Worm (Caenorhabditis elegans): ENCODE measurements around the gene M01G5.1.
A peak's percentile ranks its signal among the peaks of the same experiment; 100 is the strongest.

Gene M01G5.1

ce11 chrIII:1495863-1496445 is at the start of gene M01G5.1, which contains the start of gene ave-1:
Gene M01G5.1, plus strand, starts transcription at chrIII:1496401.
Gene ave-1, minus strand, starts transcription at chrIII:1495975.
- TF ChIP-seq scrt-1 (GFP tag; IDR thresholded peaks at IDR 0.05): no peak

DNA sequence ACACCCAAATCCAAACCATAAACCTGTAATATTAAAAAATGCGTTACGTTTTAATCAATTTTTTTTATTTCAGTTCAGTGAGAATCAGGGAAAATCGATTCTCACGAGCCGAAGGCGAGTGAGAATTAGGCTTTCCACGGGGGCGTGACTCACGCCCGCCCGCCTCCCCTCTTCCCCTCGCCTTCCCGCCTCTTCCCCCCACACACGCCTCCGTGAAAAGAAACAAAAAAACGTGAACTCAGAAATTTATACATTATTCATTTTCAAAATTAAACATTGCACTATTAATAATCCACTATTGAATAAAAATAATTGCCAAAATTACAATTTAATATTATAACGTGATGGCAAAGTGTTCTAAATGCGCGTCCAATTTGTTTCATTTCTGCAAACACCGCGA is 49.5 kb upstream of the M01G5.1 start:
- TF ChIP-seq tbx-11 (GFP tag; IDR thresholded peaks at IDR 0.05) (0 out of 2 replicates have a peak, but pooled peaks have one; percentile 10), flt-1 (GFP tag; IDR thresholded peaks at IDR 0.05) (no peak)

DNA sequence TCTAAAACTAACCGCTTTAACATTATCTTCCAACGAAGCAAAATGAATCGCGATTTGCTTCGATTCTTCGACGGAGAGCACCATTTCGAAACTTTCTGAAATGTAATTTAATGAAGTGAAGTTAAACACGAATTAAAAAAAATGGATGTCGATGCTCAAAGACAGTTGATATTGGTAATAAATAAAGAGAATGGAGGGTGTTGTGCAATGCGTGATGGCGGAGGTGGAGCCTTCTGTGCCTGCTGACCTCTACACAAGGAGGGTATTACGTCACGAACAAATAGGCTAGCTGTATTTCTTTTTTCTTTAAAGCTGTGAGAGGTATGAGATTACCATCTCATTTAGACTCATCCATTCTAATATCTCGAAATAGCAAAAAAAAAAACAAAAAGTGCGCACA is 40.5 kb upstream of the M01G5.1 start, which contains the start of gene Y82E9BR.17:
Y82E9BR.17 (minus strand) TSS at position 101 of the 400 bp plus-strand sequence.
- TF ChIP-seq tbx-11 (GFP tag; IDR thresholded peaks at IDR 0.05): no peak
- TF ChIP-seq ama-1 (optimal IDR thresholded peaks at IDR 0.05): no peak
- TF ChIP-seq ceh-36 (tag; optimal IDR thresholded peaks at IDR 0.05): no peak
- TF ChIP-seq sea-1 (GFP tag; conservative IDR thresholded peaks at IDR 0.05): no peak
- no peak for TF ChIP-seq tra-4 (tag; optimal IDR thresholded peaks at IDR 0.05)
- no peak for TF ChIP-seq pes-1 (GFP tag; IDR thresholded peaks at IDR 0.05)
- no peak for TF ChIP-seq scrt-1 (GFP tag; IDR thresholded peaks at IDR 0.05)
- TF ChIP-seq tbx-37 (GFP tag; conservative IDR thresholded peaks at IDR 0.05): no peak
- TF ChIP-seq ceh-13 (GFP tag; optimal IDR thresholded peaks at IDR 0.05): no peak

- TF ChIP-seq ceh-36 (tag; optimal IDR thresholded peaks at IDR 0.05): no peak
Measured at ce11 chrIII:1456859-1457258, 39.3 kb upstream of the M01G5.1 start.

DNA sequence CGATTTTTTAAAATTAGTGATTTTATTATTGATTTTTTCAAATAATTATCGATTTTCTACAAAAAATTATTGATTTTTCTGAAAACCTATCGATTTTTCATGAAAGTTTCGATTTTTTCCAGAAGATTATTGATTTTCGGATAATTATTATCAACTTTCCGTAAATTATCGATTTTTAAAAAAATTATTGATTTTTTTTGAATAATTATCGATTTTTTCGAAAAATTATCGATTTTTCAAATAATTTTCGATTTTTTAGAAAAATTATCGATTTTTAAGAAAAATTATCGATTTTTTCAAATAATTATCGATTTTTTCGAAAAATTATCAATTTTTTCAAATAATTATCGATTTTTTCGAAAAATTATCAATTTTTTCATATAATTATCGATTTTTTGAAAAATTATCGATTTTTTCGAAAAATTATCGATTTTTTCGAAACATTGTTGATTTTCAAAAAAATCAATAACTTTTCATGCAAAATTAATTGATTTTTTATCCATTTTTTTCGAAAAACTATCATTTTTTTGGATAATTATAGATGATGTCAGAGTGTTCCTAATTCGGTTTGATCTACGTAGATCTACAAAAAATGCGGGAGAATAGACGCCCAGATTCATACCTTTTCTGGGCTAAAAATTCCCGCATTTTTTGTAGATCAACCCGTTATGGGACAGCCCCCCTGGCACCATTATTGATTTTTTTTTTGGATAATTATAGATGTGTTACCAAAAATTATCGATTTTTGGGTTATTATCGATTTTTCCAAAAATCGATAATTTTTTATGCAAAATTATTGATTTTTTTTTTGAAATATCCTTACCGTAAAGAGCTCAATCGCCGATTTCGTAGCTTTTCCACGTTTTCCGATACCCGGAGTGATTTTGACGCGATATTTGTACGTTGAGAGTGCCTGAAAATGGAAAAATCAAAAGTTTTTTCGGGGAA is 27.6 kb upstream of the M01G5.1 start:
- TF ChIP-seq hmg-4 (GFP tag; optimal IDR thresholded peaks at IDR 0.05): no peak
- TF ChIP-seq flt-1 (GFP tag; IDR thresholded peaks at IDR 0.05): no peak
- TF ChIP-seq ceh-13 (GFP tag; optimal IDR thresholded peaks at IDR 0.05): no peak
- no peak for TF ChIP-seq B0310.2 (tag; optimal IDR thresholded peaks at IDR 0.05)
- no peak for TF ChIP-seq tbx-11 (GFP tag; IDR thresholded peaks at IDR 0.05)
- no peak for TF ChIP-seq hnd-1 (tag; optimal IDR thresholded peaks at IDR 0.05)
- no peak for TF ChIP-seq pes-1 (GFP tag; IDR thresholded peaks at IDR 0.05)
- no peak for TF ChIP-seq F13C5.2 (tag; optimal IDR thresholded peaks at IDR 0.05)
- no peak for TF ChIP-seq scrt-1 (GFP tag; IDR thresholded peaks at IDR 0.05)
- no peak for TF ChIP-seq aly-1 (tag; optimal IDR thresholded peaks at IDR 0.05)
- TF ChIP-seq tbx-37 (GFP tag; conservative IDR thresholded peaks at IDR 0.05): no peak
- no peak for TF ChIP-seq ceh-36 (tag; optimal IDR thresholded peaks at IDR 0.05)
- TF ChIP-seq ama-1 (optimal IDR thresholded peaks at IDR 0.05): no peak
- no peak for TF ChIP-seq ets-7 (tag; optimal IDR thresholded peaks at IDR 0.05)
- no peak for TF ChIP-seq tra-4 (tag; optimal IDR thresholded peaks at IDR 0.05)

ce11 chrIII:1483407-1483806 is 12.8 kb upstream of the M01G5.1 start, which contains the start of gene Y82E9BR.18:
Gene Y82E9BR.18, minus strand, starts transcription at chrIII:1483507.
- TF ChIP-seq hmbx-1 (tag; optimal IDR thresholded peaks at IDR 0.05) (no peak), pes-1 (GFP tag; IDR thresholded peaks at IDR 0.05) (no peak)

DNA sequence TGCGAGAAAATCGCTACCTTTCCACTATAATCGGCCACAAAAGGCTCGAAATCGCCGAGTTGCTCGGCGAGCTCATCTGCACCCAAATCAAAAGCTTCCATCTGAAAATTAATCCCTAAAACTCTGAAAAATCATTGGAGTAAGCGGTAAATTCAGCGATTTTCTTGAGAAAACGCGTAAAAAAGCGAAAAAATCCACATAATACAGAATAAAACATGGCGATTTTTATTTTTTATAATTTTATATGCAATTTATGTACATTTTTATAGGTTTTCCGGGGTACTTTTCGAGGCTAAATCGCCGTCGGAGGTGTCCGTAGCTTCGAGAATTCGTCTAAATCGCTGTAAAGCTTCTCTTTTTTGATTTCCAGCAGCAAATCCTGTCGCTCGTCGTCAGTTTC is 971 bp upstream of the M01G5.1 start, which contains the start of gene Y82E9BR.19:
Y82E9BR.19 (minus strand) TSS at position 101 of the 400 bp plus-strand sequence.
- TF ChIP-seq hnd-1 (tag; optimal IDR thresholded peaks at IDR 0.05): no peak
- TF ChIP-seq ama-1 (optimal IDR thresholded peaks at IDR 0.05): no peak
- no peak for TF ChIP-seq ets-7 (tag; optimal IDR thresholded peaks at IDR 0.05)
- no peak for TF ChIP-seq tbx-11 (GFP tag; IDR thresholded peaks at IDR 0.05)
- TF ChIP-seq flt-1 (GFP tag; IDR thresholded peaks at IDR 0.05): no peak
- TF ChIP-seq hmg-4 (GFP tag; optimal IDR thresholded peaks at IDR 0.05): no peak
- no peak for TF ChIP-seq ceh-13 (GFP tag; optimal IDR thresholded peaks at IDR 0.05)
- TF ChIP-seq tbx-37 (GFP tag; conservative IDR thresholded peaks at IDR 0.05): no peak
- no peak for TF ChIP-seq pes-1 (GFP tag; IDR thresholded peaks at IDR 0.05)
- TF ChIP-seq hmbx-1 (tag; optimal IDR thresholded peaks at IDR 0.05): no peak
- TF ChIP-seq F13C5.2 (tag; optimal IDR thresholded peaks at IDR 0.05): no peak
- TF ChIP-seq scrt-1 (GFP tag; IDR thresholded peaks at IDR 0.05): no peak
- no peak for TF ChIP-seq ceh-36 (tag; optimal IDR thresholded peaks at IDR 0.05)
- no peak for TF ChIP-seq aly-1 (tag; optimal IDR thresholded peaks at IDR 0.05)
- TF ChIP-seq tra-4 (tag; optimal IDR thresholded peaks at IDR 0.05): no peak

- TF ChIP-seq hnd-1 (tag; optimal IDR thresholded peaks at IDR 0.05) (no peak), ama-1 (optimal IDR thresholded peaks at IDR 0.05) (no peak), flt-1 (GFP tag; IDR thresholded peaks at IDR 0.05) (no peak), scrt-1 (GFP tag; IDR thresholded peaks at IDR 0.05) (no peak), hmbx-1 (tag; optimal IDR thresholded peaks at IDR 0.05) (no peak), F13C5.2 (tag; optimal IDR thresholded peaks at IDR 0.05) (no peak), B0310.2 (tag; optimal IDR thresholded peaks at IDR 0.05) (no peak), hmg-4 (GFP tag; optimal IDR thresholded peaks at IDR 0.05) (no peak)
Measured at ce11 chrIII:1508244-1508643, 12.0 kb downstream of the M01G5.1 start.
